Fruit fly (Drosophila melanogaster): ENCODE results near the gene CG31528.

Gene CG31528

DNA sequence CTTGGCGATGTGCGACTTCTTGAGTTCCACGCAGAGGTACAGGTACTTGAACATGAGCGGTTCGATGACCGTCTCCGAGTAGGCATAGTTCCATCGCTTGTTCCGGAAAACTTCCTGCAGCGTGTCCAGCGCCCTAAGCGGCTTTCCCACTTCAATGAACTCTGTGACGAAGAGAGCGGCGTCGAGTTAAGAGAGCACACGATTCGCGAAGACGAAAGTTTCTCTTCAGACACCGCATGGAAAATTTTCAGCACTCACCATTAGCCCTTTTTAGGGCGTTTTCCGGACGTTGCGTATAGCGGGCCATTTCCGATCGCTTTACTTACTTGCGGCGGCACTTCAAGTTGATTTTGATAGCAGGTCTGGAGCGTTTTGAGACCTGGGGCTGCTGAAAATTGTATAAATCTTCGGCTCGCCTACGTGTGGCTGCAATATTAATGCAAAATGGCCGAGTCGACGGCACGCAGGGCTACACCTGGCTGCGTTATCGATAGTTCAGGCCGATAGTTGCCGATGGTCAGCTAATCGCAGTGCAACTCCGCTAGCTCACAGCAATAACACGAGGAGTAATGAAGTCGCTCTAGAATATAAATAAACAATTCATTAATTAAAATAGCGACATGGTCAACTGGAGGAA is 17.3 kb downstream of the CG31528 start, which contains the start of the genes eIF3a and CG1074 (continued):
- peak; percentile 53 for TF ChIP-seq CG9609 (GFP tag; optimal IDR thresholded peaks at IDR 0.05)
- peak; percentile 0 for TF ChIP-seq fu2 (GFP tag; optimal IDR thresholded peaks at IDR 0.05)
- TF ChIP-seq CG14860 (GFP tag; IDR thresholded peaks at IDR 0.05; ENCODE audit: partially characterized antibody): peak; percentile 97
- TF ChIP-seq B-H2 (GFP tag; optimal IDR thresholded peaks at IDR 0.05): peak; percentile 89
- peak; percentile 58 for TF ChIP-seq fd102C (GFP tag; optimal IDR thresholded peaks at IDR 0.05)
- peak; percentile 94 for TF ChIP-seq nerfin-2 (GFP tag; IDR thresholded peaks at IDR 0.05; ENCODE audit: partially characterized antibody)
- peak; percentile 55 for TF ChIP-seq MTF-1 (GFP tag; optimal IDR thresholded peaks at IDR 0.05; ENCODE audit: borderline replicate concordance)
- TF ChIP-seq bsh (GFP tag; optimal IDR thresholded peaks at IDR 0.05): peak; percentile 11 to 42
- TF ChIP-seq Dp (GFP tag; optimal IDR thresholded peaks at IDR 0.05): peak; percentile 51
- TF ChIP-seq CG10267 (tag; optimal IDR thresholded peaks at IDR 0.05): peak; percentile 69
- peak; percentile 24 for TF ChIP-seq CG7556 (GFP tag; optimal IDR thresholded peaks at IDR 0.05)
- TF ChIP-seq phol (tag; optimal IDR thresholded peaks at IDR 0.05): peak; percentile 99
- peak; percentile 44 for TF ChIP-seq CG18262 (tag; optimal IDR thresholded peaks at IDR 0.05)
- TF ChIP-seq dimm (GFP tag; IDR thresholded peaks at IDR 0.05): 0 out of 2 replicates have a peak, but pooled peaks have one; percentile 19
- peak; percentile 62 for TF ChIP-seq repo (GFP tag; optimal IDR thresholded peaks at IDR 0.05)
- TF ChIP-seq Meics (GFP tag; optimal IDR thresholded peaks at IDR 0.05): peak; percentile 76
- no peak for TF ChIP-seq CG8359 (GFP tag; optimal IDR thresholded peaks at IDR 0.05; ENCODE audit: borderline replicate concordance)
- peak; percentile 65 for TF ChIP-seq ftz-f1 (GFP tag; optimal IDR thresholded peaks at IDR 0.05)
- peak; percentile 70 for TF ChIP-seq CrebB (tag; optimal IDR thresholded peaks at IDR 0.05)
- TF ChIP-seq otp (GFP tag; IDR thresholded peaks at IDR 0.05): peak; percentile 57; the same call in 2 of the 3 replicates
- TF ChIP-seq tin (GFP tag; optimal IDR thresholded peaks at IDR 0.05): peak; percentile 64
- no peak for TF ChIP-seq Rx (GFP tag; IDR thresholded peaks at IDR 0.05)
- peak; percentile 74 for TF ChIP-seq slbo (GFP tag; IDR thresholded peaks at IDR 0.05)
- TF ChIP-seq CG2202 (tag; optimal IDR thresholded peaks at IDR 0.05): peak; percentile 44
- peak; percentile 50 for TF ChIP-seq scrt (GFP tag; optimal IDR thresholded peaks at IDR 0.05)
- peak; percentile 80 for TF ChIP-seq CG30020 (tag; optimal IDR thresholded peaks at IDR 0.05)
- peak; percentile 80 for TF ChIP-seq CG14710 (tag; optimal IDR thresholded peaks at IDR 0.05)
- peak; percentile 64 for TF ChIP-seq Fer3 (tag; optimal IDR thresholded peaks at IDR 0.05)
- TF ChIP-seq CG6175 (GFP tag; IDR thresholded peaks at IDR 0.05): peak; percentile 34; the same call in 1 of the 3 replicates
- TF ChIP-seq Lpt (GFP tag; optimal IDR thresholded peaks at IDR 0.05): no peak
- TF ChIP-seq CG12769 (tag; optimal IDR thresholded peaks at IDR 0.05): no peak
- peak; percentile 85 for TF ChIP-seq CG13624 (GFP tag; optimal IDR thresholded peaks at IDR 0.05)
- no peak for TF ChIP-seq D19A (tag; optimal IDR thresholded peaks at IDR 0.05)
- peak; percentile 65 for TF ChIP-seq maf-S (GFP tag; optimal IDR thresholded peaks at IDR 0.05)
- TF ChIP-seq ac (GFP tag; optimal IDR thresholded peaks at IDR 0.05): peak; percentile 60
- no peak for TF ChIP-seq CG9215 (GFP tag; IDR thresholded peaks at IDR 0.05)
- TF ChIP-seq h (optimal IDR thresholded peaks at IDR 0.05): no peak
- TF ChIP-seq CG14667 (GFP tag; IDR thresholded peaks at IDR 0.05): 0 out of 2 replicates have a peak, but pooled peaks have one; percentile 23
- TF ChIP-seq Mes4 (GFP tag; optimal IDR thresholded peaks at IDR 0.05): peak; percentile 60
- TF ChIP-seq CG9797 (GFP tag; optimal IDR thresholded peaks at IDR 0.05): peak; percentile 73
- TF ChIP-seq CG17328 (GFP tag; IDR thresholded peaks at IDR 0.05): peak; percentile 50; the same call in 1 of the 2 replicates
- TF ChIP-seq ATbp (GFP tag; optimal IDR thresholded peaks at IDR 0.05): no peak
- TF ChIP-seq CG4328 (GFP tag; optimal IDR thresholded peaks at IDR 0.05): peak; percentile 51
- peak; percentile 29 for TF ChIP-seq CG10209 (GFP tag; optimal IDR thresholded peaks at IDR 0.05)
- TF ChIP-seq CG4424 (GFP tag; optimal IDR thresholded peaks at IDR 0.05): peak; percentile 48
- TF ChIP-seq Hr3 (GFP tag; optimal IDR thresholded peaks at IDR 0.05): peak; percentile 26
- no peak for TF ChIP-seq prd (optimal IDR thresholded peaks at IDR 0.05)
- peak; percentile 41; the same call in 2 of the 3 replicates for TF ChIP-seq prd (GFP tag; IDR thresholded peaks at IDR 0.05)
- peak; percentile 54; the same call in 1 of the 2 replicates for TF ChIP-seq cas (GFP tag; IDR thresholded peaks at IDR 0.05)
